Worm (Caenorhabditis elegans) whole organism, L2 larva: ENCODE measurements around the gene nas-4.
A peak's percentile ranks its signal among the peaks of the same experiment; 100 is the strongest.

ENCODE experiments used
- C34F6.9 ChIP-seq: fragments of 150-350 bp; optimal IDR thresholded peaks from 2 replicates; lab custom pipeline; 2014; ENCODE audit warnings: missing biosample characterization, missing genetic modification characterization
- F13H6.1 ChIP-seq: sonication (generic microtip); optimal IDR thresholded peaks from 2 replicates; lab custom pipeline; 2016; ENCODE audit warnings: missing genetic modification characterization, missing compliant biosample characterization
- Y55F3AM.14 ChIP-seq: fragments of 200-800 bp; sonication (Bioruptor generic); optimal IDR thresholded peaks from 2 replicates; lab custom pipeline; 2018; ENCODE audit warnings: mild to moderate bottlenecking, missing genetic modification characterization, missing compliant biosample characterization
- alr-1 ChIP-seq: fragments of 150-350 bp; optimal IDR thresholded peaks from 2 replicates; lab custom pipeline; 2014; ENCODE audit warnings: missing biosample characterization, missing genetic modification characterization
- ama-1 ChIP-seq: fragments of 150-350 bp; optimal IDR thresholded peaks from 2 replicates; lab custom pipeline; 2018; ENCODE audit warnings: inconsistent platforms
- blmp-1 ChIP-seq: sonication (generic microtip); optimal IDR thresholded peaks from 2 replicates; lab custom pipeline; 2017; ENCODE audit warnings: missing genetic modification characterization, mild to moderate bottlenecking, missing compliant biosample characterization, antibody characterized with exemption, moderate library complexity; ENCODE audit not compliant: insufficient read depth
- ceh-16 ChIP-seq: fragments of 150-350 bp; optimal IDR thresholded peaks from 2 replicates; lab custom pipeline; 2014; ENCODE audit warnings: missing biosample characterization, missing genetic modification characterization
- ceh-82 ChIP-seq: fragments of 150-350 bp; optimal IDR thresholded peaks from 2 replicates; lab custom pipeline; 2014; ENCODE audit warnings: missing biosample characterization, missing genetic modification characterization
- crh-2 ChIP-seq: sonication (generic microtip); optimal IDR thresholded peaks from 2 replicates; lab custom pipeline; 2017; ENCODE audit warnings: missing biosample characterization, missing genetic modification characterization
- dmd-4 ChIP-seq: sonication (generic microtip); optimal IDR thresholded peaks from 2 replicates; lab custom pipeline; 2017; ENCODE audit warnings: missing biosample characterization, missing genetic modification characterization
- egl-27 ChIP-seq: sonication (generic microtip); optimal IDR thresholded peaks from 3 replicates; lab custom pipeline; 2017; ENCODE audit warnings: missing biosample characterization, missing genetic modification reagents, missing genetic modification characterization
- elt-3 ChIP-seq: sonication (generic microtip); optimal IDR thresholded peaks from 2 replicates; lab custom pipeline; 2017; ENCODE audit warnings: missing biosample characterization, missing genetic modification characterization
- fos-1 ChIP-seq: fragments of 150-350 bp; optimal IDR thresholded peaks from 2 replicates; lab custom pipeline; 2014; ENCODE audit warnings: missing biosample characterization, missing genetic modification characterization
- gmeb-1 ChIP-seq: fragments of 150-350 bp; optimal IDR thresholded peaks from 2 replicates; lab custom pipeline; 2014; ENCODE audit warnings: missing biosample characterization, missing genetic modification characterization
- lin-11 ChIP-seq: fragments of 150-350 bp; sonication (generic microtip); optimal IDR thresholded peaks from 2 replicates; lab custom pipeline; 2014; ENCODE audit warnings: missing biosample characterization, missing genetic modification characterization, inconsistent platforms, mixed read lengths
- lin-13 ChIP-seq: fragments of 150-350 bp; optimal IDR thresholded peaks from 2 replicates; lab custom pipeline; 2014; ENCODE audit warnings: missing biosample characterization, missing genetic modification reagents, missing genetic modification characterization
- lsy-2 ChIP-seq, 2 experiments: fragments of 150-350 bp in 1 of 2; sonication (generic microtip) in 1 of 2; optimal IDR thresholded peaks; 2 replicates each; lab custom pipeline; 2014 to 2017; ENCODE audit warnings: missing biosample characterization in 2 of 2, missing genetic modification characterization in 2 of 2
- mab-5 ChIP-seq: fragments of 150-350 bp; optimal IDR thresholded peaks from 2 replicates; lab custom pipeline; 2014; ENCODE audit warnings: missing biosample characterization, missing genetic modification characterization
- mdl-1 ChIP-seq, 2 experiments: fragments of 150-350 bp in 1 of 2; sonication (generic microtip) in 1 of 2; optimal IDR thresholded peaks; 2 replicates each; lab custom pipeline; 2017; ENCODE audit warnings: missing biosample characterization in 2 of 2, missing genetic modification characterization in 2 of 2
- nhr-10 ChIP-seq: sonication (generic microtip); optimal IDR thresholded peaks from 2 replicates; lab custom pipeline; 2017; ENCODE audit warnings: missing biosample characterization, missing genetic modification characterization
- nhr-11 ChIP-seq: fragments of 150-350 bp; optimal IDR thresholded peaks from 2 replicates; lab custom pipeline; 2014; ENCODE audit warnings: missing biosample characterization, missing genetic modification characterization
- nhr-12 ChIP-seq: fragments of 150-350 bp; optimal IDR thresholded peaks from 2 replicates; lab custom pipeline; 2014; ENCODE audit warnings: missing biosample characterization, missing genetic modification characterization
- nhr-129 ChIP-seq: fragments of 150-350 bp; optimal IDR thresholded peaks from 2 replicates; lab custom pipeline; 2014; ENCODE audit warnings: missing biosample characterization, missing genetic modification characterization
- nhr-21 ChIP-seq: fragments of 150-350 bp; optimal IDR thresholded peaks from 2 replicates; lab custom pipeline; 2014; ENCODE audit warnings: missing biosample characterization, missing genetic modification characterization
- nhr-23 ChIP-seq: fragments of 150-350 bp; optimal IDR thresholded peaks from 2 replicates; lab custom pipeline; 2014; ENCODE audit warnings: missing biosample characterization, missing genetic modification reagents, missing genetic modification characterization
- nhr-25 ChIP-seq: fragments of 150-350 bp; sonication (generic microtip); optimal IDR thresholded peaks from 3 replicates; lab custom pipeline; 2014; ENCODE audit warnings: missing biosample characterization, missing genetic modification characterization
- nhr-6 ChIP-seq: fragments of 150-350 bp; optimal IDR thresholded peaks from 2 replicates; lab custom pipeline; 2014; ENCODE audit warnings: missing biosample characterization, missing genetic modification characterization
- nhr-77 ChIP-seq: fragments of 150-350 bp; optimal IDR thresholded peaks from 2 replicates; lab custom pipeline; 2014; ENCODE audit warnings: missing biosample characterization, missing genetic modification characterization
- peb-1 ChIP-seq: fragments of 150-350 bp; optimal IDR thresholded peaks from 2 replicates; lab custom pipeline; 2014; ENCODE audit warnings: missing biosample characterization, missing genetic modification characterization
- sem-4 ChIP-seq: fragments of 150-350 bp; optimal IDR thresholded peaks from 2 replicates; lab custom pipeline; 2014; ENCODE audit warnings: missing biosample characterization, missing genetic modification reagents, missing genetic modification characterization
- skn-1 ChIP-seq: sonication (generic microtip); optimal IDR thresholded peaks from 2 replicates; lab custom pipeline; 2017; ENCODE audit warnings: missing biosample characterization, missing genetic modification characterization
- sma-3 ChIP-seq: sonication (generic microtip); optimal IDR thresholded peaks from 2 replicates; lab custom pipeline; 2016; ENCODE audit warnings: missing genetic modification reagents, missing genetic modification characterization, missing compliant biosample characterization
- sma-9 ChIP-seq, 2 experiments: fragments of 150-350 bp in 1 of 2; sonication (generic microtip) in 1 of 2; optimal IDR thresholded peaks; 2 replicates each; lab custom pipeline; 2014 to 2016; ENCODE audit warnings: missing genetic modification characterization in 2 of 2, mild to moderate bottlenecking in 1 of 2, missing biosample characterization in 1 of 2, missing compliant biosample characterization in 1 of 2, missing genetic modification reagents in 1 of 2, moderate library complexity in 1 of 2
- snpc-4 ChIP-seq: fragments of 150-350 bp; optimal IDR thresholded peaks from 2 replicates; lab custom pipeline; 2014; ENCODE audit warnings: missing biosample characterization, missing genetic modification characterization
- unc-39 ChIP-seq: fragments of 150-350 bp; optimal IDR thresholded peaks from 2 replicates; lab custom pipeline; 2014; ENCODE audit warnings: missing biosample characterization, missing genetic modification characterization
- unc-55 ChIP-seq: fragments of 150-350 bp; sonication (generic microtip); optimal IDR thresholded peaks from 3 replicates; lab custom pipeline; 2014; ENCODE audit warnings: missing biosample characterization, missing genetic modification reagents, missing genetic modification characterization
- zag-1 ChIP-seq: fragments of 150-350 bp; optimal IDR thresholded peaks from 2 replicates; lab custom pipeline; 2014; ENCODE audit warnings: missing biosample characterization, missing genetic modification characterization
- ztf-1 ChIP-seq: fragments of 200-800 bp; sonication (Bioruptor generic); conservative IDR thresholded peaks from 2 replicates; pipeline ENCODE4 v1.3.6; 2022; ENCODE audit warnings: missing genetic modification characterization, missing compliant biosample characterization
- ztf-11 ChIP-seq: sonication (generic microtip); optimal IDR thresholded peaks from 2 replicates; lab custom pipeline; 2017; ENCODE audit warnings: missing biosample characterization, missing genetic modification characterization
- ztf-4 ChIP-seq: fragments of 150-350 bp; optimal IDR thresholded peaks from 2 replicates; lab custom pipeline; 2014; ENCODE audit warnings: missing biosample characterization, missing genetic modification characterization

Gene nas-4

ce11 chrIII:6382987-6383602, 32.4 kb downstream of the nas-4 start, which contains the start of gene let-716 (continued):
- no peak for TF ChIP-seq mdl-1 (tag; optimal IDR thresholded peaks at IDR 0.05; lab: Kevin White, UChicago)
- TF ChIP-seq ama-1, result no peak
- no peak for TF ChIP-seq skn-1 (tag; lab: Kevin White, UChicago)
- no peak for TF ChIP-seq nhr-25 (tag; lab: Kevin White, UChicago)
- no peak for TF ChIP-seq alr-1 (tag; lab: Kevin White, UChicago)
- TF ChIP-seq, all 48 proteins: peak for 5

ce11 chrIII:6381584-6382391, 33.7 kb downstream of the nas-4 start, which contains the start of gene znf-622:
TSS of gene znf-622 (plus strand) at chrIII:6381634.
- TF ChIP-seq unc-39 (tag; lab: Kevin White, UChicago) (no peak), ztf-4 (no peak), ama-1 (no peak), Y55F3AM.14 (GFP tag; lab: Kevin White, UChicago) (no peak), nhr-6 (tag; lab: Kevin White, UChicago) (no peak), peb-1 (tag; lab: Kevin White, UChicago) (no peak), ceh-82 (tag; lab: Kevin White, UChicago) (no peak), C34F6.9 (tag; lab: Kevin White, UChicago) (no peak), ceh-16 (tag; lab: Kevin White, UChicago) (no peak), nhr-12 (tag; lab: Kevin White, UChicago) (no peak), nhr-77 (tag; lab: Kevin White, UChicago) (no peak), ztf-11 (tag; lab: Kevin White, UChicago) (no peak), lin-13 (GFP tag; lab: Kevin White, UChicago) (no peak)

ce11 chrIII:6380472-6380871, 35.0 kb downstream of the nas-4 start, which contains the start of gene C16A3.5:
TSS of gene C16A3.5 (plus strand) at chrIII:6380772.
- no peak for TF ChIP-seq nhr-21
- no peak for TF ChIP-seq ztf-1 (GFP tag; lab: Robert Waterston, UW)
- no peak for TF ChIP-seq nhr-77 (tag; lab: Kevin White, UChicago)
- TF ChIP-seq dmd-4 (tag; lab: Kevin White, UChicago), result no peak

- TF ChIP-seq ztf-4 (no peak), gmeb-1 (tag; lab: Kevin White, UChicago) (peak; percentile 18), unc-55 (GFP tag; lab: Kevin White, UChicago) (peak; percentile 12), nhr-77 (tag; lab: Kevin White, UChicago) (no peak), F13H6.1 (tag; lab: Kevin White, UChicago) (peak; percentile 25), elt-3 (no peak), lsy-2 (tag; optimal IDR thresholded peaks at IDR 0.05; lab: Kevin White, UChicago) (peak; percentile 9 to 69)
These were observed 36.3 kb downstream of the nas-4 start, which contains the start of gene C16A3.6 for ce11 chrIII:6379129-6379528. TSS of gene C16A3.6 (plus strand) at chrIII:6379212.

ce11 chrIII:6374947-6375415, 40.5 kb downstream of the nas-4 start, which contains the start of the genes rps-13 and nfx-1:
TSS of gene rps-13 (minus strand) at chrIII:6374997.
TSS of gene nfx-1 (plus strand) at chrIII:6375379.
- no peak for TF ChIP-seq nhr-11 (tag; lab: Kevin White, UChicago)
- peak; percentile 73 for TF ChIP-seq blmp-1 (tag; lab: Kevin White, UChicago)
- no peak for TF ChIP-seq nhr-77 (tag; lab: Kevin White, UChicago)
- no peak for TF ChIP-seq zag-1 (tag; lab: Kevin White, UChicago)
- TF ChIP-seq nhr-6 (tag; lab: Kevin White, UChicago), result peak; percentile 32
- peak; percentile 70 for TF ChIP-seq sma-3
- TF ChIP-seq fos-1 (tag; lab: Kevin White, UChicago), result peak; percentile 77
- TF ChIP-seq unc-39 (tag; lab: Kevin White, UChicago), result no peak
- no peak for TF ChIP-seq nhr-23
- TF ChIP-seq lin-13 (GFP tag; lab: Kevin White, UChicago), result peak; percentile 79
- peak; percentile 54 for TF ChIP-seq F13H6.1 (tag; lab: Kevin White, UChicago)
- TF ChIP-seq sem-4, result no peak
- TF ChIP-seq gmeb-1 (tag; lab: Kevin White, UChicago), result peak; percentile 77
- peak; percentile 83 for TF ChIP-seq crh-2 (tag; lab: Kevin White, UChicago)
- TF ChIP-seq ama-1, result peak; percentile 27
- no peak for TF ChIP-seq snpc-4 (tag; lab: Kevin White, UChicago)
- peak; percentile 40 for TF ChIP-seq ztf-4
- peak; percentile 2 for TF ChIP-seq egl-27 (tag; lab: Kevin White, UChicago)
- TF ChIP-seq alr-1 (tag; lab: Kevin White, UChicago), result no peak
- peak; percentile 96 to 99 for TF ChIP-seq lsy-2 (tag; optimal IDR thresholded peaks at IDR 0.05; lab: Kevin White, UChicago)
- peak; percentile 73 for TF ChIP-seq nhr-25 (tag; lab: Kevin White, UChicago)
- peak; percentile 61 for TF ChIP-seq lin-11 (tag; lab: Kevin White, UChicago)
- peak; percentile 99 for TF ChIP-seq nhr-129 (tag; lab: Kevin White, UChicago)
- peak; percentile 95 for TF ChIP-seq unc-55 (GFP tag; lab: Kevin White, UChicago)
- peak; percentile 17 for TF ChIP-seq nhr-10
- TF ChIP-seq sma-9 (GFP tag; optimal IDR thresholded peaks at IDR 0.05; lab: Kevin White, UChicago), result peak; percentile 72
- no peak for TF ChIP-seq sma-9 (tag; optimal IDR thresholded peaks at IDR 0.05; lab: Kevin White, UChicago)
- TF ChIP-seq peb-1 (tag; lab: Kevin White, UChicago), result no peak
- peak; percentile 58 for TF ChIP-seq mab-5
- TF ChIP-seq Y55F3AM.14 (GFP tag; lab: Kevin White, UChicago), result no peak
